Fruit fly (Drosophila melanogaster) whole organism, pupa: ENCODE measurements around the gene Sgs1.

ENCODE experiments used
- CG10348 ChIP-seq: fragments of 200-800 bp; sonication (Bioruptor generic); IDR thresholded peaks from 2 replicates; pipeline ENCODE4 v1.3.6; 2022; ENCODE audit warnings: missing biosample characterization, missing genetic modification characterization
- CG12605 ChIP-seq: fragments of 200-800 bp; sonication (Bioruptor generic); IDR thresholded peaks from 2 replicates; pipeline ENCODE4 v1.3.6; 2022; ENCODE audit warnings: missing biosample characterization, missing genetic modification characterization
- CG13204 ChIP-seq: fragments of 200-800 bp; sonication (Bioruptor generic); optimal IDR thresholded peaks from 2 replicates; lab custom pipeline; 2018; ENCODE audit warnings: missing biosample characterization, mild to moderate bottlenecking, missing genetic modification characterization, moderate library complexity
- CG14655 ChIP-seq: fragments of 200-800 bp; sonication (Bioruptor generic); optimal IDR thresholded peaks from 3 replicates; lab custom pipeline; 2017; ENCODE audit warnings: mild to moderate bottlenecking, missing biosample characterization, missing genetic modification reagents, missing genetic modification characterization
- CG15710 ChIP-seq: fragments of 200-800 bp; sonication (Bioruptor generic); optimal IDR thresholded peaks from 2 replicates; lab custom pipeline; 2018; ENCODE audit warnings: missing biosample characterization, mild to moderate bottlenecking, missing genetic modification characterization, moderate library complexity
- CG17806 ChIP-seq: fragments of 200-800 bp; sonication (Bioruptor generic); optimal IDR thresholded peaks from 2 replicates; lab custom pipeline; 2018; ENCODE audit warnings: missing biosample characterization, mild to moderate bottlenecking, missing genetic modification characterization, moderate library complexity
- CG32121 ChIP-seq: fragments of 200-800 bp; sonication (Bioruptor generic); IDR thresholded peaks from 2 replicates; pipeline ENCODE4 v1.3.6; 2022; ENCODE audit warnings: missing biosample characterization, missing genetic modification characterization
- CG34367 ChIP-seq: fragments of 200-800 bp; sonication (Bioruptor generic); optimal IDR thresholded peaks from 2 replicates; lab custom pipeline; 2018; ENCODE audit warnings: missing biosample characterization, mild to moderate bottlenecking, missing genetic modification characterization
- CG4496 ChIP-seq: fragments of 200-800 bp; sonication (Bioruptor generic); IDR thresholded peaks from 3 replicates; pipeline ENCODE4 v1.3.6; 2022; ENCODE audit warnings: missing biosample characterization, missing genetic modification characterization
- CG8159 ChIP-seq: fragments of 200-800 bp; sonication (Bioruptor generic); optimal IDR thresholded peaks from 3 replicates; lab custom pipeline; 2018; ENCODE audit warnings: missing biosample characterization, mild to moderate bottlenecking, missing genetic modification characterization, moderate library complexity
- CG8301 ChIP-seq: fragments of 200-800 bp; sonication (Bioruptor generic); optimal IDR thresholded peaks from 2 replicates; lab custom pipeline; 2018; ENCODE audit warnings: missing biosample characterization, mild to moderate bottlenecking, missing genetic modification characterization
- CG9948 ChIP-seq: fragments of 200-800 bp; sonication (Bioruptor generic); optimal IDR thresholded peaks from 2 replicates; lab custom pipeline; 2018; ENCODE audit warnings: missing biosample characterization, mild to moderate bottlenecking, missing genetic modification characterization, moderate library complexity
- D1 ChIP-seq: fragments of 200-800 bp; sonication (Bioruptor generic); optimal IDR thresholded peaks from 2 replicates; lab custom pipeline; 2018; ENCODE audit warnings: missing biosample characterization, mild to moderate bottlenecking, missing genetic modification characterization, moderate library complexity
- EcR ChIP-seq: fragments of 200-800 bp; sonication (Bioruptor generic); optimal IDR thresholded peaks from 3 replicates; lab custom pipeline; 2019; ENCODE audit warnings: missing biosample characterization, missing genetic modification characterization, mild to moderate bottlenecking, moderate library complexity, missing genetic modification reagents
- Ets98B ChIP-seq: fragments of 200-800 bp; sonication (Bioruptor generic); IDR thresholded peaks from 2 replicates; pipeline ENCODE4 v1.3.6; 2022; ENCODE audit warnings: missing biosample characterization, missing genetic modification characterization
- Pif1A ChIP-seq: fragments of 200-800 bp; sonication (Bioruptor generic); optimal IDR thresholded peaks from 3 replicates; lab custom pipeline; 2016; ENCODE audit warnings: missing biosample characterization, missing genetic modification characterization
- Pif1B ChIP-seq: fragments of 200-800 bp; sonication (Bioruptor generic); optimal IDR thresholded peaks from 3 replicates; lab custom pipeline; 2016; ENCODE audit warnings: missing biosample characterization, missing genetic modification characterization
- Snoo ChIP-seq: fragments of 200-800 bp; sonication (Bioruptor generic); optimal IDR thresholded peaks from 3 replicates; lab custom pipeline; 2017; ENCODE audit warnings: missing biosample characterization, mild to moderate bottlenecking, missing genetic modification characterization, inconsistent platforms
- fd96Ca ChIP-seq: fragments of 200-800 bp; sonication (Bioruptor generic); IDR thresholded peaks from 3 replicates; pipeline ENCODE4 v1.3.6; 2022; ENCODE audit warnings: missing biosample characterization, missing genetic modification characterization
- gl ChIP-seq: fragments of 200-800 bp; sonication (Bioruptor generic); optimal IDR thresholded peaks from 2 replicates; lab custom pipeline; 2018; ENCODE audit warnings: missing biosample characterization, mild to moderate bottlenecking, missing genetic modification characterization
- rn ChIP-seq: fragments of 200-800 bp; sonication (Bioruptor generic); IDR thresholded peaks from 2 replicates; pipeline ENCODE4 v1.3.6; 2022; ENCODE audit warnings: missing biosample characterization, missing genetic modification characterization

The Sgs1 gene

DNA sequence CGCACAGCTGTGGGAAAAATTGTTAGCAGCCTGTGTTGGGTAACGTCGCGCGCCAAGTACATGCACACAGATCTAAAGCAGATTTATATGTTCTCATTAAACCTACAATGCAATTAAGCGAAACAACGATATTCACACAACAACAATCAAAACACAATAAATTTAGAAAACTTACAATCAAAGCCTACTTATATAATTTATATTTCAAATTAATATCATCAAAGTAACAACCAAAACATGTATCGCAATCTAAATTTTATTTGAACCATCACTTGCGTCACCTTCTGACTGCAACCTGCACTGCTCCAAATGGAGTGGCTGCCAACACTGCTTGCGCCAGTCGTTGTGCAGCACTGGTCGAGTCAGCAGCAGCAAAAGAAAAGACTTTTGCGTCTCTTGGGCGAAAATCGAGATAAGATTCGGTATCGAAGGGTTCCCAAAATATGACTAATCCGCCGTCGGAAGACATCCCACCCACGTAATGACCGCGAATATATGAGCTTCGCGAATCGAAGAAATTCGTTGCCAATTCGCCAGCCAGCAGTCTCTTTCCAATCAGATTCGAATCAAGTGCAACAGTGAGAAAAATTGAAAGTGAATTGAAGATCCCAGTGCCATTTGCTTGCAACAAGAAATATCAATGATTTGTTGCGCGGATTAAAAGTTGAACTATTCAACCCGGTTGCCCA lies 44.2 kb downstream of the Sgs1 start, which contains the start of the genes CG8892 and CG34126:
Gene CG8892, minus strand, starts transcription at position 315 of the 689 bp plus-strand sequence.
Gene CG34126, plus strand, starts transcription at position 337 of the 689 bp plus-strand sequence.
- no peak for TF ChIP-seq D1 (tag; lab: Kevin White, UChicago)
- peak; percentile 97 for TF ChIP-seq Snoo (tag; lab: Kevin White, UChicago)
- TF ChIP-seq CG13204, result peak; percentile 72
- TF ChIP-seq CG8301 (tag; lab: Kevin White, UChicago), result peak; percentile 93
- no peak for TF ChIP-seq EcR (GFP tag; lab: Kevin White, UChicago)
- TF ChIP-seq CG17806 (tag; lab: Kevin White, UChicago), result peak; percentile 94
- TF ChIP-seq CG15710, result peak; percentile 97
- TF ChIP-seq CG32121, result peak; percentile 91
- peak; percentile 89 for TF ChIP-seq CG10348 (GFP tag; lab: Robert Waterston, UW)
- TF ChIP-seq Pif1A, result peak; percentile 94
- peak; percentile 96 for TF ChIP-seq CG8159
- TF ChIP-seq fd96Ca (GFP tag; lab: Robert Waterston, UW), result peak; percentile 95
- peak; percentile 93 for TF ChIP-seq CG4496 (GFP tag; lab: Robert Waterston, UW)
- TF ChIP-seq CG14655, result peak; percentile 96
- TF ChIP-seq Ets98B (GFP tag; lab: Robert Waterston, UW), result peak; percentile 86
- TF ChIP-seq CG9948 (tag; lab: Kevin White, UChicago), result peak; percentile 95
- TF ChIP-seq gl, result peak; percentile 83
- peak; percentile 90 for TF ChIP-seq CG34367 (tag; lab: Kevin White, UChicago)
- TF ChIP-seq rn (GFP tag; lab: Robert Waterston, UW), result peak; percentile 93
- TF ChIP-seq Pif1B, result peak; percentile 91
- TF ChIP-seq CG12605, result peak; percentile 75

DNA sequence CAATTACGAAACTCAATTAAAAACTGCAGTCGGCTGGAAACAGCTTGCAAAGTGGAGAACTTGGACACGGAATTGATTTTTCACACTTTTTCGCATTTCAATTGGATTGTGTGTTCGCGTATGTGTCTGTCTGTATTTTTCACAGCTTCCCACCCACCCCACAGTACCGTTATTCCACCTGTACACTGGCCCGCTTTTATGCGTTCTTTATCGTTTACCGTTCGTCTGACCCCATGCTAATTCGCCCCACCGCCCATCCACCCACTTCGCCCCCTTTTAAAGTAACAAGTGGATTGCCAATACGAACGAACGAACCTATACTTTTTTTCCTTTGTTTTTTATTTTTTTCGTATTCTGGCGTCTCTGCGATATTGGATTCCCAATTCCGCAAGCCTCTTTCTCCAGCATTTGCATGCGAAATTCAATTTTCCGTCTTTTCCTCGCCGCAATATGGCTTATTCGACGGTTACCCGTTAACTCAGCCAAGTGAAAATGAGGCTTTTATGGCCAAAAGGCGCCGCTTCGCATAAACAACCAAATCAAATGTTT lies 45.0 kb downstream of the Sgs1 start:
- TF ChIP-seq EcR (GFP tag; lab: Kevin White, UChicago) (no peak), gl (no peak)
